Fruit fly (Drosophila melanogaster) whole organism, wandering third instar larva: Measurements from ENCODE around the gene CG33322.

Experiments
- Abd-B ChIP-seq: fragments of >200 bp; optimal IDR thresholded peaks from 2 replicates; lab custom pipeline; 2017; ENCODE audit warnings: missing biosample characterization, missing genetic modification characterization
- Hnf4 ChIP-seq: fragments of 200-800 bp; sonication (Bioruptor generic); optimal IDR thresholded peaks from 2 replicates; lab custom pipeline; 2016; ENCODE audit warnings: missing biosample characterization, mild to moderate bottlenecking, missing genetic modification characterization
- Vsx2 ChIP-seq: fragments of 200-300, 225-300 bp; sonication (Bioruptor generic); optimal IDR thresholded peaks from 2 replicates; lab custom pipeline; 2018; ENCODE audit warnings: missing biosample characterization, missing genetic modification characterization; ENCODE audit not compliant: partially characterized antibody
- ey ChIP-seq: fragments of 200-800 bp; sonication (Bioruptor generic); optimal IDR thresholded peaks from 2 replicates; lab custom pipeline; 2016; ENCODE audit warnings: missing biosample characterization, missing genetic modification characterization

dm6 chr2L:20826226-20826625 lies 10.2 kb upstream of the CG33322 start:
- no peak for TF ChIP-seq Vsx2
- no peak for TF ChIP-seq Hnf4 (GFP tag; lab: Kevin White, UChicago)
- TF ChIP-seq Abd-B (GFP tag; lab: Kevin White, UChicago): no peak
- no peak for TF ChIP-seq ey
